Worm (Caenorhabditis elegans) whole organism, late embryonic: ENCODE data around the gene agt-2.

ENCODE experiments used
- C08G9.2 ChIP-seq: sonication (generic microtip); optimal IDR thresholded peaks from 2 replicates; lab custom pipeline; 2016; ENCODE audit warnings: mild to moderate bottlenecking, missing genetic modification characterization, moderate library complexity, missing compliant biosample characterization
- K02D7.2 ChIP-seq: sonication (generic microtip); optimal IDR thresholded peaks from 2 replicates; lab custom pipeline; 2017; ENCODE audit warnings: mild to moderate bottlenecking, missing genetic modification characterization, missing compliant biosample characterization
- T23F11.4 ChIP-seq: fragments of 200-800 bp; sonication (Bioruptor generic); optimal IDR thresholded peaks from 2 replicates; lab custom pipeline; 2018; ENCODE audit warnings: mild to moderate bottlenecking, missing genetic modification characterization, missing compliant biosample characterization
- Y22D7AL.16 ChIP-seq: sonication (generic microtip); optimal IDR thresholded peaks from 2 replicates; lab custom pipeline; 2016; ENCODE audit warnings: missing genetic modification characterization, missing compliant biosample characterization
- ahr-1 ChIP-seq: sonication (generic microtip); optimal IDR thresholded peaks from 2 replicates; lab custom pipeline; 2016; ENCODE audit warnings: missing genetic modification characterization, missing compliant biosample characterization
- ceh-14 ChIP-seq: sonication (generic microtip); optimal IDR thresholded peaks from 2 replicates; lab custom pipeline; 2016; ENCODE audit warnings: missing genotype, missing genetic modification characterization, missing compliant biosample characterization
- ceh-18 ChIP-seq: sonication (generic microtip); optimal IDR thresholded peaks from 2 replicates; lab custom pipeline; 2016; ENCODE audit warnings: missing genetic modification characterization, missing compliant biosample characterization
- ceh-2 ChIP-seq: sonication (generic microtip); optimal IDR thresholded peaks from 2 replicates; lab custom pipeline; 2016; ENCODE audit warnings: missing genotype, missing genetic modification characterization, missing compliant biosample characterization
- ceh-22 ChIP-seq: sonication (generic microtip); optimal IDR thresholded peaks from 2 replicates; lab custom pipeline; 2017; ENCODE audit warnings: missing biosample characterization, missing genetic modification characterization
- ceh-24 ChIP-seq: sonication (generic microtip); optimal IDR thresholded peaks from 2 replicates; lab custom pipeline; 2016; ENCODE audit warnings: mild to moderate bottlenecking, missing genetic modification characterization, missing compliant biosample characterization
- ceh-30 ChIP-seq: fragments of 150-350 bp; optimal IDR thresholded peaks from 2 replicates; lab custom pipeline; 2014; ENCODE audit warnings: missing biosample characterization, missing genetic modification characterization
- ceh-31 ChIP-seq: sonication (generic microtip); optimal IDR thresholded peaks from 2 replicates; lab custom pipeline; 2016; ENCODE audit warnings: missing genetic modification characterization, missing compliant biosample characterization
- ceh-34 ChIP-seq: sonication (generic microtip); optimal IDR thresholded peaks from 2 replicates; lab custom pipeline; 2016; ENCODE audit warnings: mild to moderate bottlenecking, missing genetic modification characterization, missing compliant biosample characterization
- ceh-45 ChIP-seq: fragments of 200-800 bp; sonication (Bioruptor generic); IDR thresholded peaks from 2 replicates; pipeline ENCODE4 v1.3.6; 2022; ENCODE audit warnings: missing genetic modification reagents, missing genetic modification characterization, missing compliant biosample characterization
- ceh-6 ChIP-seq: fragments of 200-800 bp; sonication (Bioruptor generic); optimal IDR thresholded peaks from 2 replicates; lab custom pipeline; 2018; ENCODE audit warnings: mild to moderate bottlenecking, missing genetic modification characterization, missing compliant biosample characterization
- ceh-9 ChIP-seq: sonication (generic microtip); optimal IDR thresholded peaks from 2 replicates; lab custom pipeline; 2016; ENCODE audit warnings: mild to moderate bottlenecking, missing genetic modification characterization, inconsistent platforms, missing compliant biosample characterization
- che-1 ChIP-seq: sonication (generic microtip); optimal IDR thresholded peaks from 2 replicates; lab custom pipeline; 2016; ENCODE audit warnings: mild to moderate bottlenecking, missing genetic modification characterization, missing compliant biosample characterization
- elt-2 ChIP-seq: sonication (generic microtip); optimal IDR thresholded peaks from 2 replicates; lab custom pipeline; 2016; ENCODE audit warnings: missing genetic modification reagents, missing genetic modification characterization, missing compliant biosample characterization
- elt-4 ChIP-seq: sonication (generic microtip); optimal IDR thresholded peaks from 2 replicates; lab custom pipeline; 2016; ENCODE audit warnings: missing genetic modification characterization, missing compliant biosample characterization
- ets-4 ChIP-seq: sonication (generic microtip); optimal IDR thresholded peaks from 2 replicates; lab custom pipeline; 2016; ENCODE audit warnings: missing genetic modification characterization, missing compliant biosample characterization
- eyg-1 ChIP-seq: sonication (generic microtip); optimal IDR thresholded peaks from 2 replicates; lab custom pipeline; 2016; ENCODE audit warnings: missing genotype, missing genetic modification characterization, missing compliant biosample characterization
- fax-1 ChIP-seq: sonication (generic microtip); optimal IDR thresholded peaks from 2 replicates; lab custom pipeline; 2016; ENCODE audit warnings: missing genotype, missing genetic modification characterization, missing compliant biosample characterization
- gmeb-2 ChIP-seq: sonication (generic microtip); optimal IDR thresholded peaks from 2 replicates; lab custom pipeline; 2016; ENCODE audit warnings: missing genetic modification characterization, inconsistent platforms, missing compliant biosample characterization
- hlh-15 ChIP-seq: sonication (generic microtip); optimal IDR thresholded peaks from 2 replicates; lab custom pipeline; 2016; ENCODE audit warnings: missing genetic modification characterization, missing compliant biosample characterization
- hlh-30 ChIP-seq: sonication (generic microtip); optimal IDR thresholded peaks from 2 replicates; lab custom pipeline; 2017; ENCODE audit warnings: antibody characterized with exemption, missing genetic modification characterization, missing compliant biosample characterization; ENCODE audit not compliant: insufficient read depth
- hlh-8 ChIP-seq: sonication (generic microtip); optimal IDR thresholded peaks from 2 replicates; lab custom pipeline; 2016; ENCODE audit warnings: missing genotype, missing genetic modification characterization, missing compliant biosample characterization
- lim-6 ChIP-seq: sonication (generic microtip); optimal IDR thresholded peaks from 2 replicates; lab custom pipeline; 2016; ENCODE audit warnings: missing genetic modification characterization, missing compliant biosample characterization
- lin-11 ChIP-seq: fragments of 200-800 bp; sonication (Bioruptor generic); optimal IDR thresholded peaks from 2 replicates; lab custom pipeline; 2018; ENCODE audit warnings: mild to moderate bottlenecking, missing genetic modification characterization, missing compliant biosample characterization
- madf-2 ChIP-seq: sonication (generic microtip); optimal IDR thresholded peaks from 2 replicates; lab custom pipeline; 2017; ENCODE audit warnings: missing genetic modification characterization, missing compliant biosample characterization
- nhr-232 ChIP-seq: sonication (generic microtip); optimal IDR thresholded peaks from 2 replicates; lab custom pipeline; 2016; ENCODE audit warnings: missing genetic modification characterization, missing compliant biosample characterization
- odd-2 ChIP-seq: sonication (generic microtip); optimal IDR thresholded peaks from 2 replicates; lab custom pipeline; 2017; ENCODE audit warnings: antibody characterized with exemption, mild to moderate bottlenecking, missing genetic modification characterization, missing compliant biosample characterization
- pat-9 ChIP-seq: fragments of 200-800 bp; sonication (Bioruptor generic); optimal IDR thresholded peaks from 2 replicates; lab custom pipeline; 2018; ENCODE audit warnings: mild to moderate bottlenecking, missing genetic modification characterization, moderate library complexity, missing compliant biosample characterization
- pqm-1 ChIP-seq: sonication (generic microtip); optimal IDR thresholded peaks from 2 replicates; lab custom pipeline; 2016; ENCODE audit warnings: missing genetic modification characterization, missing compliant biosample characterization
- ref-2 ChIP-seq: sonication (generic microtip); optimal IDR thresholded peaks from 2 replicates; lab custom pipeline; 2016; ENCODE audit warnings: missing genetic modification characterization, missing compliant biosample characterization
- sdc-2 ChIP-seq: sonication (generic microtip); optimal IDR thresholded peaks from 2 replicates; lab custom pipeline; 2016; ENCODE audit warnings: missing genotype, missing genetic modification characterization, missing compliant biosample characterization
- syd-9 ChIP-seq: sonication (generic microtip); optimal IDR thresholded peaks from 2 replicates; lab custom pipeline; 2016; ENCODE audit warnings: mild to moderate bottlenecking, missing genetic modification characterization, moderate library complexity, missing compliant biosample characterization
- tbx-2 ChIP-seq: sonication (generic microtip); optimal IDR thresholded peaks from 2 replicates; lab custom pipeline; 2016; ENCODE audit warnings: missing genetic modification characterization, missing compliant biosample characterization
- unc-3 ChIP-seq, 2 experiments: fragments of 200-800 bp in 1 of 2; sonication (Bioruptor generic) in 1 of 2; sonication (generic microtip) in 1 of 2; conservative IDR thresholded peaks in 1 of 2; optimal IDR thresholded peaks in 1 of 2; 2 replicates each; pipeline versions ENCODE4 v1.3.6 to Lab custom; 2016 to 2022; ENCODE audit warnings: missing compliant biosample characterization in 2 of 2, missing genetic modification characterization in 2 of 2, missing genetic modification reagents in 1 of 2
- unc-42 ChIP-seq: sonication (generic microtip); optimal IDR thresholded peaks from 2 replicates; lab custom pipeline; 2016; ENCODE audit warnings: missing genotype, missing genetic modification characterization, missing compliant biosample characterization
- unc-55 ChIP-seq: sonication (generic microtip); optimal IDR thresholded peaks from 2 replicates; lab custom pipeline; 2017; ENCODE audit warnings: missing biosample characterization, missing genetic modification reagents, missing genetic modification characterization
- zip-5 ChIP-seq: sonication (generic microtip); optimal IDR thresholded peaks from 2 replicates; lab custom pipeline; 2016; ENCODE audit warnings: missing genetic modification characterization, missing compliant biosample characterization

agt-2 gene

DNA sequence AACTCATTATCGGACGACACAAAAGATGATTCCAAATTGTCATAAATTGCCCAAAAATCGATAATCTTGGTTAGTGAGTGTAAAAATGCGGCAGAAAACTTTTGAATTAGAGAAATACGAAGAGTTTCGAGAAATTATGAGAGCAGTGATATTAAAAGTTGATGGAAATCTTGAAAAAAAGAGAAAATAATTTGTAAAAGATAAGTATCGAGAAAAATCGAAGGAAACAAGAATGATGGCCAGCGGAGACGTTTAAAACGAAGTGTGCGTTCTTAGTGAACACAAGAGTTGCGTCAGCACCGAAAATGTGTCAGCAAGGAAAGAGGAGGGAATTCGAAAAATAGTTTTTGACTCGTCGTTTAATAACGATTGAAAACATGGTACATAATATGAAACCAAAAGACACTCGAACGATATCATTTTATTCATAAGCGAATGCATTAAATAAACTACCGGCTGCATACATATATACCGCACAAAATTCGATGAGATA lies 16.2 kb upstream of the agt-2 start, which contains the start of gene ndx-6 (continued):
- TF ChIP-seq elt-2 (peak; percentile 91), unc-55 (GFP tag; lab: Kevin White, UChicago) (no peak), ceh-22 (tag; lab: Kevin White, UChicago) (no peak), ceh-18 (tag; lab: Kevin White, UChicago) (peak; percentile 60), lim-6 (no peak), pqm-1 (tag; lab: Kevin White, UChicago) (no peak), K02D7.2 (no peak), ceh-2 (tag; lab: Kevin White, UChicago) (no peak), ets-4 (tag; lab: Kevin White, UChicago) (peak; percentile 16), unc-3 (GFP tag; conservative IDR thresholded peaks at IDR 0.05; lab: Robert Waterston, UW) (no peak), unc-3 (tag; optimal IDR thresholded peaks at IDR 0.05; lab: Kevin White, UChicago) (peak; percentile 58), gmeb-2 (tag; lab: Kevin White, UChicago) (no peak), che-1 (no peak), ceh-9 (tag; lab: Kevin White, UChicago) (no peak), fax-1 (tag; lab: Kevin White, UChicago) (no peak), lin-11 (tag; lab: Kevin White, UChicago) (no peak), ref-2 (peak; percentile 55), T23F11.4 (GFP tag; lab: Kevin White, UChicago) (no peak), Y22D7AL.16 (tag; lab: Kevin White, UChicago) (no peak), zip-5 (tag; lab: Kevin White, UChicago) (no peak)

DNA sequence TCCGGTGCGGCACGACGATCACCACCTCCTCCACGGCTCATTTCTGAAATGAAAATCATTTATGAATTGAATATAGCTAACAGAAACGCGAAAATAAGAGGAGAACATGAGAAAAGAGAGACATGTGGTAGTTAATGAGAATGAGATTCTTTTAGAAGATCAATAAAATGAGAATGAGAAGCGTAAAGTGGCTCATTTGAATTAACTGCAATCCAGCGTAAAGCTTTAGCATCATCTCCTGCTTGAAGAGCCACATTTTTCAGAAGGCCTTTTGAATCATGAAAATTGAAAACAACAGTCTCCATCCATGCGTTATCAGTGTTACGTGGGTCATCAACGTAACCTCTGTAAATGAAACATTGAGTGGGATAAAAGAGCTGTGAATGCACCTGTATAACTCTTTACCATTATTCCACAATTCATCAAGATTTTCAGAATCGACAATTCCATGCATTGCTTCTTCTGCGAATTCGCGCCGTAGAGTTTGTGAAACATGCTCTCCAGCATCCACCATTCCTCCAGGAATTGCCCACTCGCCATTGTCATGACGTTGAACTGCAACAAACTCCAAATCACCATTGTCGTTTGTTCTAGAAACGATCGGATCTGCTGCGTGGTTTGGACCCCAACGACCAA lies 15.3 kb upstream of the agt-2 start, which contains the start of gene rsp-4:
TSS of gene rsp-4 (minus strand) at position 51 of the 636 bp plus-strand sequence.
- no peak for TF ChIP-seq ceh-24
- no peak for TF ChIP-seq pat-9
- TF ChIP-seq tbx-2 (tag; lab: Kevin White, UChicago): no peak
- TF ChIP-seq hlh-30 (tag; lab: Kevin White, UChicago): no peak
- no peak for TF ChIP-seq unc-42 (tag; lab: Kevin White, UChicago)
- TF ChIP-seq C08G9.2: no peak
- no peak for TF ChIP-seq ceh-18 (tag; lab: Kevin White, UChicago)
- no peak for TF ChIP-seq ceh-14 (tag; lab: Kevin White, UChicago)
- no peak for TF ChIP-seq ceh-6 (GFP tag; lab: Kevin White, UChicago)
- TF ChIP-seq eyg-1 (tag; lab: Kevin White, UChicago): no peak
- no peak for TF ChIP-seq ref-2
- no peak for TF ChIP-seq odd-2
- no peak for TF ChIP-seq ceh-45
- TF ChIP-seq hlh-15 (tag; lab: Kevin White, UChicago): no peak
- TF ChIP-seq elt-4 (tag; lab: Kevin White, UChicago): no peak
- no peak for TF ChIP-seq hlh-8 (tag; lab: Kevin White, UChicago)
- TF ChIP-seq lin-11 (tag; lab: Kevin White, UChicago): no peak
- no peak for TF ChIP-seq madf-2

DNA sequence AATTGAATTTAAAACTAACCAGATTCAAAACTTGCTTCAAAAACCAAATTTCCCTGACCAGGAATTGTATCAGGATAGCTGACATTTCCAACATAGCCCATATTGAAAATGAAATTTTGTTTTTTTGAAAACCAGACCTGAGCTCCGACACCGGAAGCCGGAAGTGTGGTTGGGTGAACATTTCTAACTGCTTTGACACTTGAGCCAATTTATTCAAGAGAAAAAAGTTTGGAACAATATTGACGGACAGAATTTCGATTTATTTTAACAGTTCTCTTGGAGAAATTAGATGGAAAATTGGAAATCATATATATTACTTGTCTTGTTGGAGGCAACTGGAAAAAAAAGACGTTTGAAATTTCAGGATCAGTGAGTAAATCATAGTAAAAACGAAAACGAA lies 13.6 kb upstream of the agt-2 start, which contains the start of gene ccpp-6:
TSS of gene ccpp-6 (minus strand) at position 101 of the 400 bp plus-strand sequence.
- TF ChIP-seq nhr-232 (no peak), syd-9 (tag; lab: Kevin White, UChicago) (no peak), ahr-1 (no peak)
- TF ChIP-seq, all 69 proteins: peak for 0

DNA sequence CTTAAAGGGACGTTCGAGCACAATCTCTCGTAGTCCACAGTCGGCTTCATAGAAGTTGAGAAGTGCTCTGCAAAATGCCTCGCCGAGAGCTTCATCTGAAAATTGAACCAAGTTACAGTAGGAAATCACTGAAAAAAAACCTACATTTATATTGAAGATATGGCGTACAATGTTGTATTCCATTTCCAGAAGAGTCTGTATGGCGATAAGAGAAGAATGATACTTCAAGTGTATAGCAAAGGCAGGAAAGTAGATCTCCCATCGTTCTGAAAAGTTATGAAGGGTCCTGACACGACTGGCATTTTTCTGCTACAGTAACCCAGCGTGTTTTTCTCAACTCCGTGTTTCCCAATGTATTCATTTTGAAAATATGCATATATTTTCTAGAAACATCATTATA lies 10.7 kb upstream of the agt-2 start:
- TF ChIP-seq elt-4 (tag; lab: Kevin White, UChicago) (no peak), ceh-18 (tag; lab: Kevin White, UChicago) (no peak), lin-11 (tag; lab: Kevin White, UChicago) (no peak), unc-42 (tag; lab: Kevin White, UChicago) (no peak), ets-4 (tag; lab: Kevin White, UChicago) (no peak), ceh-31 (tag; lab: Kevin White, UChicago) (no peak), ceh-34 (tag; lab: Kevin White, UChicago) (no peak), hlh-8 (tag; lab: Kevin White, UChicago) (no peak), sdc-2 (no peak), ceh-30 (tag; lab: Kevin White, UChicago) (no peak)
